Fruit fly (Drosophila melanogaster) whole organism, embryonic: ENCODE data around the gene Boh1.
A peak's percentile ranks its signal among the peaks of the same experiment; 100 is the strongest.

Experiments used
- CG10147 ChIP-seq: fragments of 200-800 bp; sonication (Bioruptor generic); optimal IDR thresholded peaks from 2 replicates; lab custom pipeline; 2019; ENCODE audit warnings: missing biosample characterization, mild to moderate bottlenecking, missing genetic modification characterization, moderate library complexity
- CG11247 ChIP-seq: fragments of 200-800 bp; sonication (Bioruptor generic); IDR thresholded peaks from 2 replicates; pipeline ENCODE4 v1.3.6; 2022; ENCODE audit warnings: missing biosample characterization, missing genetic modification characterization
- CG11456 ChIP-seq: fragments of 200-800 bp; sonication (Bioruptor generic); IDR thresholded peaks from 3 replicates; pipeline ENCODE4 v1.3.6; 2022; ENCODE audit warnings: missing biosample characterization, missing genetic modification characterization
- CG12391 ChIP-seq: fragments of 200-800 bp; sonication (Bioruptor generic); optimal IDR thresholded peaks from 3 replicates; lab custom pipeline; 2018; ENCODE audit warnings: missing biosample characterization, mild to moderate bottlenecking, missing genetic modification characterization, moderate library complexity
- CG15601 ChIP-seq: fragments of 200-800 bp; sonication (Bioruptor generic); optimal IDR thresholded peaks from 3 replicates; lab custom pipeline; 2019; ENCODE audit warnings: missing biosample characterization, mild to moderate bottlenecking, missing genetic modification characterization, moderate library complexity
- CG1603 ChIP-seq: fragments of 200-800 bp; sonication (Bioruptor generic); optimal IDR thresholded peaks from 2 replicates; lab custom pipeline; 2019; ENCODE audit warnings: missing biosample characterization, mild to moderate bottlenecking, missing genetic modification characterization, moderate library complexity
- CG16815 ChIP-seq: fragments of 200-800 bp; sonication (Bioruptor generic); optimal IDR thresholded peaks from 3 replicates; lab custom pipeline; 2017; ENCODE audit warnings: missing biosample characterization, mild to moderate bottlenecking, missing genetic modification characterization
- CG17186 ChIP-seq: fragments of 200-800 bp; sonication (Bioruptor generic); optimal IDR thresholded peaks from 3 replicates; lab custom pipeline; 2017; ENCODE audit warnings: missing biosample characterization, missing genetic modification reagents, missing genetic modification characterization
- CG17361 ChIP-seq: fragments of 200-800 bp; sonication (Bioruptor generic); IDR thresholded peaks from 3 replicates; pipeline ENCODE4 v1.3.6; 2022; ENCODE audit warnings: missing biosample characterization, missing genetic modification characterization
- CG2116 ChIP-seq: fragments of 200-800 bp; sonication (Bioruptor generic); optimal IDR thresholded peaks from 3 replicates; lab custom pipeline; 2018; ENCODE audit warnings: missing biosample characterization, mild to moderate bottlenecking, missing genetic modification characterization
- CG2889 ChIP-seq: fragments of 200-800 bp; sonication (Bioruptor generic); IDR thresholded peaks from 3 replicates; pipeline ENCODE4 v1.3.6; 2022; ENCODE audit warnings: missing biosample characterization, missing genetic modification characterization
- CG4424 ChIP-seq: fragments of 200-800 bp; sonication (Bioruptor generic); optimal IDR thresholded peaks from 3 replicates; lab custom pipeline; 2016; ENCODE audit warnings: missing biosample characterization, missing genetic modification characterization
- CG5245 ChIP-seq: fragments of 200-800 bp; sonication (Bioruptor generic); optimal IDR thresholded peaks from 3 replicates; lab custom pipeline; 2016; ENCODE audit warnings: missing biosample characterization, missing genetic modification characterization
- CG7556 ChIP-seq: fragments of 200-800 bp; sonication (Bioruptor generic); optimal IDR thresholded peaks from 2 replicates; lab custom pipeline; 2017; ENCODE audit warnings: missing biosample characterization, mild to moderate bottlenecking, missing genetic modification characterization
- CG8924 ChIP-seq: fragments of 200-800 bp; optimal IDR thresholded peaks from 3 replicates; lab custom pipeline; 2019; ENCODE audit warnings: missing biosample characterization, mild to moderate bottlenecking, missing genetic modification characterization, moderate library complexity
- Deaf1 ChIP-seq: fragments of 200-800 bp; optimal IDR thresholded peaks from 3 replicates; lab custom pipeline; 2019; ENCODE audit warnings: missing biosample characterization, mild to moderate bottlenecking, missing genetic modification characterization, moderate library complexity
- Dek ChIP-seq: fragments of 200-800 bp; sonication (Bioruptor generic); optimal IDR thresholded peaks from 3 replicates; lab custom pipeline; 2019; ENCODE audit warnings: missing biosample characterization, mild to moderate bottlenecking, missing genetic modification characterization, moderate library complexity
- Dp ChIP-seq: fragments of 200-800 bp; sonication (Bioruptor generic); optimal IDR thresholded peaks from 2 replicates; lab custom pipeline; 2018; ENCODE audit warnings: missing biosample characterization, mild to moderate bottlenecking, missing genetic modification characterization, moderate library complexity
- Eip74EF ChIP-seq, 2 experiments: fragments of 200-800 bp in 1 of 2; fragments of >200 bp in 1 of 2; sonication (Bioruptor generic) in 1 of 2; optimal IDR thresholded peaks; 2 replicates each; lab custom pipeline; 2017 to 2019; ENCODE audit warnings: missing biosample characterization in 2 of 2, missing genetic modification characterization in 2 of 2, mild to moderate bottlenecking in 1 of 2, moderate library complexity in 1 of 2
- Gsc ChIP-seq: fragments of 200-800 bp; sonication (Bioruptor generic); IDR thresholded peaks from 2 replicates; pipeline ENCODE4 v1.3.6; 2022; ENCODE audit warnings: missing biosample characterization, missing genetic modification characterization
- Hr3 ChIP-seq: fragments of 200-800 bp; sonication (Bioruptor generic); optimal IDR thresholded peaks from 3 replicates; lab custom pipeline; 2016; ENCODE audit warnings: missing biosample characterization, missing genetic modification characterization
- MBD-R2 ChIP-seq: fragments of 200-800 bp; sonication (Bioruptor generic); IDR thresholded peaks from 2 replicates; pipeline ENCODE4 v1.3.6; 2022; ENCODE audit warnings: missing biosample characterization, missing genetic modification characterization
- Meics ChIP-seq: fragments of 200-800 bp; sonication (Bioruptor generic); optimal IDR thresholded peaks from 2 replicates; lab custom pipeline; 2017; ENCODE audit warnings: missing biosample characterization, mild to moderate bottlenecking, missing genetic modification characterization
- NK7.1 ChIP-seq: fragments of 200-800 bp; sonication (Bioruptor generic); optimal IDR thresholded peaks from 3 replicates; lab custom pipeline; 2016; ENCODE audit warnings: missing biosample characterization, missing genetic modification characterization
- Nf-YC ChIP-seq: fragments of 200-800 bp; optimal IDR thresholded peaks from 3 replicates; lab custom pipeline; 2019; ENCODE audit warnings: missing biosample characterization, mild to moderate bottlenecking, missing genetic modification characterization, moderate library complexity
- Sox100B ChIP-seq: fragments of 200-800 bp; sonication (Bioruptor generic); optimal IDR thresholded peaks from 3 replicates; lab custom pipeline; 2018; ENCODE audit warnings: missing biosample characterization, mild to moderate bottlenecking, missing genetic modification characterization
- Sry-β ChIP-seq: fragments of 200-800 bp; sonication (Bioruptor generic); optimal IDR thresholded peaks from 2 replicates; lab custom pipeline; 2018; ENCODE audit warnings: missing biosample characterization, mild to moderate bottlenecking, missing genetic modification characterization, moderate library complexity
- YL-1 ChIP-seq: fragments of 200-800 bp; sonication (Bioruptor generic); optimal IDR thresholded peaks from 3 replicates; lab custom pipeline; 2017; ENCODE audit warnings: missing biosample characterization, mild to moderate bottlenecking, missing genetic modification characterization
- ab ChIP-seq: fragments of 200-800 bp; sonication (Bioruptor generic); optimal IDR thresholded peaks from 2 replicates; lab custom pipeline; 2016; ENCODE audit warnings: missing biosample characterization, missing genetic modification characterization
- cad ChIP-seq: fragments of >200 bp; optimal IDR thresholded peaks from 2 replicates; lab custom pipeline; 2017; ENCODE audit warnings: missing biosample characterization, missing genetic modification characterization
- chn ChIP-seq: fragments of 200-800 bp; sonication (Bioruptor generic); optimal IDR thresholded peaks from 2 replicates; lab custom pipeline; 2016; ENCODE audit warnings: missing biosample characterization, missing genetic modification characterization
- corto ChIP-seq: fragments of 200-800 bp; sonication (Bioruptor generic); optimal IDR thresholded peaks from 2 replicates; lab custom pipeline; 2016; ENCODE audit warnings: missing biosample characterization, mild to moderate bottlenecking, missing genetic modification characterization, moderate library complexity
- dan ChIP-seq: fragments of 200-800 bp; sonication (Bioruptor generic); IDR thresholded peaks from 2 replicates; pipeline ENCODE4 v1.3.6; 2022; ENCODE audit warnings: missing biosample characterization, missing genetic modification characterization
- dmrt11E ChIP-seq: fragments of 200-800 bp; sonication (Bioruptor generic); optimal IDR thresholded peaks from 3 replicates; lab custom pipeline; 2018; ENCODE audit warnings: missing biosample characterization, mild to moderate bottlenecking, missing genetic modification characterization, moderate library complexity
- dmrt99B ChIP-seq: fragments of 200-800 bp; sonication (Bioruptor generic); optimal IDR thresholded peaks from 2 replicates; lab custom pipeline; 2018; ENCODE audit warnings: missing biosample characterization, mild to moderate bottlenecking, missing genetic modification characterization, moderate library complexity
- ems ChIP-seq: fragments of 200-800 bp; sonication (Bioruptor generic); optimal IDR thresholded peaks from 3 replicates; lab custom pipeline; 2016; ENCODE audit warnings: missing biosample characterization, missing genetic modification characterization
- eve ChIP-seq, 2 experiments: fragments of >200 bp; optimal IDR thresholded peaks; 2 replicates each; lab custom pipeline; 2017; ENCODE audit warnings: missing biosample characterization in 2 of 2, missing genetic modification characterization in 2 of 2
- fd3F ChIP-seq: fragments of 200-800 bp; sonication (Bioruptor generic); optimal IDR thresholded peaks from 2 replicates; lab custom pipeline; 2018; ENCODE audit warnings: missing biosample characterization, mild to moderate bottlenecking, missing genetic modification characterization, moderate library complexity
- gsb-n ChIP-seq: fragments of 200-800 bp; sonication (Bioruptor generic); optimal IDR thresholded peaks from 3 replicates; lab custom pipeline; 2018; ENCODE audit warnings: missing biosample characterization, mild to moderate bottlenecking, missing genetic modification characterization
- insv ChIP-seq, 2 experiments: fragments of 200-800 bp; sonication (Bioruptor generic); optimal IDR thresholded peaks; 3 replicates each; lab custom pipeline; 2016 to 2018; ENCODE audit warnings: missing biosample characterization in 2 of 2, missing genetic modification characterization in 2 of 2
- jumu ChIP-seq: fragments of 200-800 bp; sonication (Bioruptor generic); optimal IDR thresholded peaks from 3 replicates; lab custom pipeline; 2016; ENCODE audit warnings: missing biosample characterization, missing genetic modification characterization
- kay ChIP-seq: fragments of 200-800 bp; sonication (Bioruptor generic); optimal IDR thresholded peaks from 2 replicates; lab custom pipeline; 2016; ENCODE audit warnings: missing biosample characterization, missing genetic modification characterization
- klu ChIP-seq: fragments of 200-800 bp; sonication (Bioruptor generic); IDR thresholded peaks from 2 replicates; pipeline ENCODE4 v1.3.6; 2022; ENCODE audit warnings: missing biosample characterization, missing genetic modification characterization
- lola ChIP-seq, 3 experiments: fragments of >200 bp in 2 of 3; fragments of 200-800 bp in 1 of 3; sonication (Bioruptor generic) in 1 of 3; optimal IDR thresholded peaks; 2 replicates each; lab custom pipeline; 2017 to 2019; ENCODE audit warnings: missing biosample characterization in 3 of 3, missing genetic modification characterization in 3 of 3, mild to moderate bottlenecking in 1 of 3, moderate library complexity in 1 of 3
- luna ChIP-seq: fragments of 200-800 bp; sonication (Bioruptor generic); optimal IDR thresholded peaks from 2 replicates; lab custom pipeline; 2016; ENCODE audit warnings: missing biosample characterization, missing genetic modification characterization
- nau ChIP-seq: fragments of 200-800 bp; sonication (Bioruptor generic); optimal IDR thresholded peaks from 3 replicates; lab custom pipeline; 2017; ENCODE audit warnings: missing biosample characterization, mild to moderate bottlenecking, missing genetic modification characterization, missing genetic modification reagents
- prd ChIP-seq, 3 experiments: fragments of >200 bp in 2 of 3; fragments of 200-800 bp in 1 of 3; sonication (Bioruptor generic) in 1 of 3; optimal IDR thresholded peaks in 2 of 3; IDR thresholded peaks in 1 of 3; 2 replicates in 2 of 3; 3 replicates in 1 of 3; pipeline versions ENCODE4 v1.3.6 to Lab custom; 2017 to 2022; ENCODE audit warnings: missing biosample characterization in 1 of 3, missing genetic modification characterization in 1 of 3
- pzg ChIP-seq: fragments of 200-800 bp; sonication (Bioruptor generic); optimal IDR thresholded peaks from 3 replicates; lab custom pipeline; 2018; ENCODE audit warnings: missing biosample characterization, mild to moderate bottlenecking, missing genetic modification characterization, moderate library complexity
- row ChIP-seq: fragments of 200-800 bp; sonication (Bioruptor generic); IDR thresholded peaks from 3 replicates; pipeline ENCODE4 v1.3.6; 2022; ENCODE audit warnings: missing biosample characterization, missing genetic modification characterization
- stc ChIP-seq: fragments of 200-800 bp; sonication (Bioruptor generic); IDR thresholded peaks from 2 replicates; pipeline ENCODE4 v1.3.6; 2022; ENCODE audit warnings: missing biosample characterization, missing genetic modification characterization

Gene Boh1

dm6 chr3R:27919385-27919789 lies at the start of gene Boh1:
Gene Boh1, minus strand, starts transcription at chr3R:27919460.
- peak; percentile 62 for TF ChIP-seq CG8924 (tag; lab: Kevin White, UChicago)
- peak; percentile 63 for TF ChIP-seq Sox100B (GFP tag; lab: Kevin White, UChicago)
- TF ChIP-seq corto = no peak
- peak; percentile 6 for TF ChIP-seq Dp (GFP tag; lab: Kevin White, UChicago)
- TF ChIP-seq gsb-n (tag; lab: Kevin White, UChicago) = peak; percentile 53
- TF ChIP-seq lola (GFP tag; optimal IDR thresholded peaks at IDR 0.05; lab: Kevin White, UChicago) = peak in 1 of 3 experiments; percentile 23
- TF ChIP-seq NK7.1 (GFP tag; lab: Kevin White, UChicago) = no peak
- peak; percentile 8 for TF ChIP-seq CG10147
- TF ChIP-seq kay (GFP tag; lab: Kevin White, UChicago) = no peak
- peak; percentile 21 for TF ChIP-seq YL-1 (GFP tag; lab: Kevin White, UChicago)
- no peak for TF ChIP-seq CG5245 (GFP tag; lab: Kevin White, UChicago)
- peak; percentile 61 for TF ChIP-seq CG12391 (tag; lab: Kevin White, UChicago)
- TF ChIP-seq prd (optimal IDR thresholded peaks at IDR 0.05; lab: Kevin White, UChicago) = no peak
- no peak for TF ChIP-seq prd (GFP tag; IDR thresholded peaks at IDR 0.05; lab: Robert Waterston, UW)
- TF ChIP-seq CG11247 (GFP tag; lab: Robert Waterston, UW) = no peak
- peak; percentile 53; the same call in 1 of the 2 replicates for TF ChIP-seq MBD-R2 (GFP tag; lab: Robert Waterston, UW)
- peak; percentile 20 for TF ChIP-seq CG7556
- TF ChIP-seq Eip74EF (GFP tag; optimal IDR thresholded peaks at IDR 0.05; lab: Kevin White, UChicago) = peak in 1 of 2 experiments; percentile 12
- no peak for TF ChIP-seq klu (GFP tag; lab: Robert Waterston, UW)
- TF ChIP-seq fd3F (GFP tag; lab: Kevin White, UChicago) = peak; percentile 22
- no peak for TF ChIP-seq nau (GFP tag; lab: Kevin White, UChicago)
- peak; percentile 28 for TF ChIP-seq Dek (tag; lab: Kevin White, UChicago)
- TF ChIP-seq CG1603 (tag; lab: Kevin White, UChicago) = no peak
- no peak for TF ChIP-seq Deaf1
- peak; percentile 67 for TF ChIP-seq CG2116 (GFP tag; lab: Kevin White, UChicago)
- peak; percentile 14 for TF ChIP-seq dmrt11E
- no peak for TF ChIP-seq CG16815
- TF ChIP-seq CG2889 = no peak
- TF ChIP-seq Sry-β (GFP tag; lab: Kevin White, UChicago) = peak; percentile 94
- TF ChIP-seq CG17361 (GFP tag; lab: Robert Waterston, UW) = peak; percentile 69; the same call in 2 of the 3 replicates
- no peak for TF ChIP-seq Gsc
- TF ChIP-seq Nf-YC (tag; lab: Kevin White, UChicago) = peak; percentile 59
- TF ChIP-seq stc (GFP tag; lab: Robert Waterston, UW) = no peak
- TF ChIP-seq CG15601 (tag; lab: Kevin White, UChicago) = peak; percentile 32
- TF ChIP-seq CG4424 (GFP tag; lab: Kevin White, UChicago) = peak; percentile 43
- peak; percentile 30 for TF ChIP-seq Meics (GFP tag; lab: Kevin White, UChicago)
- no peak for TF ChIP-seq eve (GFP tag; optimal IDR thresholded peaks at IDR 0.05; lab: Kevin White, UChicago)
- no peak for TF ChIP-seq cad (GFP tag; lab: Kevin White, UChicago)
- TF ChIP-seq chn (GFP tag; lab: Kevin White, UChicago) = no peak
- TF ChIP-seq CG17186 (GFP tag; lab: Kevin White, UChicago) = no peak
- peak; percentile 15 for TF ChIP-seq pzg (GFP tag; lab: Kevin White, UChicago)
- TF ChIP-seq row = peak; percentile 90
- no peak for TF ChIP-seq dan
- no peak for TF ChIP-seq CG11456 (GFP tag; lab: Robert Waterston, UW)
- TF ChIP-seq ems (GFP tag; lab: Kevin White, UChicago) = no peak
- no peak for TF ChIP-seq jumu
- no peak for TF ChIP-seq luna (GFP tag; lab: Kevin White, UChicago)
- TF ChIP-seq insv (GFP tag; optimal IDR thresholded peaks at IDR 0.05; lab: Kevin White, UChicago) = no peak
- TF ChIP-seq dmrt99B (tag; lab: Kevin White, UChicago) = no peak
- no peak for TF ChIP-seq ab
- TF ChIP-seq Hr3 (GFP tag; lab: Kevin White, UChicago) = peak; percentile 12
